Worm (Caenorhabditis elegans): ENCODE data around the gene ndua-12.
"Not testable (repeated sequence)": the region's sequence is repeated elsewhere in the genome, so short reads cannot be mapped to it uniquely, and the experiment has no call there.

The ndua-12 gene

ce11 chrIV:2719734-2720133, at the start of gene ndua-12:
ndua-12 (minus strand) TSS chrIV:2719834.
- not testable (repeated sequence) for TF ChIP-seq klf-2 (GFP tag; conservative IDR thresholded peaks at IDR 0.05); cog-1 (tag; optimal IDR thresholded peaks at IDR 0.05); T22C8.4 (GFP tag; IDR thresholded peaks at IDR 0.05)

ce11 chrIV:2765048-2765708, 45.5 kb upstream of the ndua-12 start:
- TF ChIP-seq ref-1 (GFP tag; conservative IDR thresholded peaks at IDR 0.05) (no peak), tab-1 (GFP tag; IDR thresholded peaks at IDR 0.05) (no peak), cog-1 (tag; optimal IDR thresholded peaks at IDR 0.05) (no peak), ztf-29 (GFP tag; IDR thresholded peaks at IDR 0.05) (no peak), flt-1 (GFP tag; IDR thresholded peaks at IDR 0.05) (no peak), T22C8.4 (GFP tag; IDR thresholded peaks at IDR 0.05) (no peak), klf-2 (GFP tag; conservative IDR thresholded peaks at IDR 0.05) (no peak), med-1 (GFP tag; optimal IDR thresholded peaks at IDR 0.05; ENCODE audit: insufficient read depth) (no peak)

- TF ChIP-seq ref-1 (GFP tag; conservative IDR thresholded peaks at IDR 0.05): no peak
- no peak for TF ChIP-seq T22C8.4 (GFP tag; IDR thresholded peaks at IDR 0.05)
- no peak for TF ChIP-seq tab-1 (GFP tag; IDR thresholded peaks at IDR 0.05)
These were observed 44.5 kb upstream of the ndua-12 start for ce11 chrIV:2764160-2764559.

- TF ChIP-seq ref-1 (GFP tag; conservative IDR thresholded peaks at IDR 0.05): no peak
- TF ChIP-seq cog-1 (tag; optimal IDR thresholded peaks at IDR 0.05): no peak
- no peak for TF ChIP-seq ztf-23 (GFP tag; IDR thresholded peaks at IDR 0.05)
- no peak for TF ChIP-seq flt-1 (GFP tag; IDR thresholded peaks at IDR 0.05)
- no peak for TF ChIP-seq ztf-29 (GFP tag; IDR thresholded peaks at IDR 0.05)
- TF ChIP-seq klf-2 (GFP tag; conservative IDR thresholded peaks at IDR 0.05): no peak
- TF ChIP-seq T22C8.4 (GFP tag; IDR thresholded peaks at IDR 0.05): no peak
- no peak for TF ChIP-seq med-1 (GFP tag; optimal IDR thresholded peaks at IDR 0.05; ENCODE audit: insufficient read depth)
- no peak for TF ChIP-seq tab-1 (GFP tag; IDR thresholded peaks at IDR 0.05)
These were observed 42.7 kb upstream of the ndua-12 start, which contains the start of gene Y54G2A.77 for ce11 chrIV:2762380-2762779. Y54G2A.77 (plus strand) TSS chrIV:2762680.

- TF ChIP-seq med-1 (GFP tag; optimal IDR thresholded peaks at IDR 0.05; ENCODE audit: insufficient read depth): no peak
These were observed 41.8 kb upstream of the ndua-12 start for ce11 chrIV:2761477-2761876.

- TF ChIP-seq ztf-23 (GFP tag; IDR thresholded peaks at IDR 0.05) (no peak), flt-1 (GFP tag; IDR thresholded peaks at IDR 0.05) (no peak), cog-1 (tag; optimal IDR thresholded peaks at IDR 0.05) (no peak), tab-1 (GFP tag; IDR thresholded peaks at IDR 0.05) (no peak), klf-2 (GFP tag; conservative IDR thresholded peaks at IDR 0.05) (no peak)
These were observed 39.5 kb upstream of the ndua-12 start, which contains the start of gene Y54G2A.38 for ce11 chrIV:2759163-2759562. Y54G2A.38 (plus strand) TSS chrIV:2759463.

- no peak for TF ChIP-seq ref-1 (GFP tag; conservative IDR thresholded peaks at IDR 0.05)
- TF ChIP-seq cog-1 (tag; optimal IDR thresholded peaks at IDR 0.05): no peak
- TF ChIP-seq flt-1 (GFP tag; IDR thresholded peaks at IDR 0.05): no peak
- no peak for TF ChIP-seq ztf-23 (GFP tag; IDR thresholded peaks at IDR 0.05)
- no peak for TF ChIP-seq ztf-29 (GFP tag; IDR thresholded peaks at IDR 0.05)
- TF ChIP-seq T22C8.4 (GFP tag; IDR thresholded peaks at IDR 0.05): no peak
- no peak for TF ChIP-seq klf-2 (GFP tag; conservative IDR thresholded peaks at IDR 0.05)
- TF ChIP-seq med-1 (GFP tag; optimal IDR thresholded peaks at IDR 0.05; ENCODE audit: insufficient read depth): no peak
- no peak for TF ChIP-seq tab-1 (GFP tag; IDR thresholded peaks at IDR 0.05)
These were observed 38.4 kb upstream of the ndua-12 start for ce11 chrIV:2758079-2758478.

ce11 chrIV:2756073-2756472, 36.4 kb upstream of the ndua-12 start:
- peak; percentile 71 for TF ChIP-seq flt-1 (GFP tag; IDR thresholded peaks at IDR 0.05)

ce11 chrIV:2753541-2753940, 33.9 kb upstream of the ndua-12 start:
- TF ChIP-seq ztf-29 (GFP tag; IDR thresholded peaks at IDR 0.05) (no peak), med-1 (GFP tag; optimal IDR thresholded peaks at IDR 0.05; ENCODE audit: insufficient read depth) (no peak), flt-1 (GFP tag; IDR thresholded peaks at IDR 0.05) (no peak), T22C8.4 (GFP tag; IDR thresholded peaks at IDR 0.05) (no peak), klf-2 (GFP tag; conservative IDR thresholded peaks at IDR 0.05) (no peak), cog-1 (tag; optimal IDR thresholded peaks at IDR 0.05) (no peak), ref-1 (GFP tag; conservative IDR thresholded peaks at IDR 0.05) (no peak), tab-1 (GFP tag; IDR thresholded peaks at IDR 0.05) (no peak), ztf-23 (GFP tag; IDR thresholded peaks at IDR 0.05) (no peak)

ce11 chrIV:2751568-2751967, 31.9 kb upstream of the ndua-12 start, which contains the start of gene Y54G2A.41:
Y54G2A.41 (plus strand) TSS chrIV:2751868.
- no peak for TF ChIP-seq ref-1 (GFP tag; conservative IDR thresholded peaks at IDR 0.05)
- no peak for TF ChIP-seq cog-1 (tag; optimal IDR thresholded peaks at IDR 0.05)
- no peak for TF ChIP-seq tab-1 (GFP tag; IDR thresholded peaks at IDR 0.05)
- TF ChIP-seq T22C8.4 (GFP tag; IDR thresholded peaks at IDR 0.05): no peak
- TF ChIP-seq ztf-23 (GFP tag; IDR thresholded peaks at IDR 0.05): no peak
- TF ChIP-seq ztf-29 (GFP tag; IDR thresholded peaks at IDR 0.05): no peak
- no peak for TF ChIP-seq med-1 (GFP tag; optimal IDR thresholded peaks at IDR 0.05; ENCODE audit: insufficient read depth)
- no peak for TF ChIP-seq flt-1 (GFP tag; IDR thresholded peaks at IDR 0.05)
- no peak for TF ChIP-seq klf-2 (GFP tag; conservative IDR thresholded peaks at IDR 0.05)

- TF ChIP-seq flt-1 (GFP tag; IDR thresholded peaks at IDR 0.05) (no peak), cog-1 (tag; optimal IDR thresholded peaks at IDR 0.05) (no peak), ztf-23 (GFP tag; IDR thresholded peaks at IDR 0.05) (no peak), ztf-29 (GFP tag; IDR thresholded peaks at IDR 0.05) (no peak), T22C8.4 (GFP tag; IDR thresholded peaks at IDR 0.05) (no peak), klf-2 (GFP tag; conservative IDR thresholded peaks at IDR 0.05) (no peak), ref-1 (GFP tag; conservative IDR thresholded peaks at IDR 0.05) (no peak), tab-1 (GFP tag; IDR thresholded peaks at IDR 0.05) (no peak), med-1 (GFP tag; optimal IDR thresholded peaks at IDR 0.05; ENCODE audit: insufficient read depth) (no peak)
These were observed 31.0 kb upstream of the ndua-12 start for ce11 chrIV:2750607-2751006.

All from whole organism, midembryonic.